Worm (Caenorhabditis elegans) whole organism, L3 larva: ENCODE results near the gene pqn-79.
"Not testable (repeated sequence)": the region's sequence is repeated elsewhere in the genome, so short reads cannot be mapped to it uniquely, and the experiment has no call there.

Experiments
- ZK546.5 ChIP-seq: sonication (generic microtip); optimal IDR thresholded peaks from 2 replicates; lab custom pipeline; 2017; ENCODE audit warnings: missing biosample characterization, missing genetic modification characterization
- aly-2 ChIP-seq: fragments of 150-350 bp; optimal IDR thresholded peaks from 2 replicates; lab custom pipeline; 2014; ENCODE audit warnings: missing biosample characterization, missing genetic modification characterization
- ama-1 ChIP-seq: fragments of 150-350 bp; optimal IDR thresholded peaks from 2 replicates; lab custom pipeline; 2018
- ceh-28 ChIP-seq: fragments of 150-350 bp; optimal IDR thresholded peaks from 2 replicates; lab custom pipeline; 2014; ENCODE audit warnings: missing biosample characterization, missing genetic modification reagents, missing genetic modification characterization
- ceh-82 ChIP-seq: fragments of 150-350 bp; optimal IDR thresholded peaks from 2 replicates; lab custom pipeline; 2014; ENCODE audit warnings: missing biosample characterization, missing genetic modification characterization
- daf-12 ChIP-seq: fragments of 150-350 bp; optimal IDR thresholded peaks from 2 replicates; lab custom pipeline; 2014; ENCODE audit warnings: missing biosample characterization, missing genetic modification reagents, missing genetic modification characterization
- egl-27 ChIP-seq: sonication (generic microtip); optimal IDR thresholded peaks from 4 replicates; lab custom pipeline; 2017; ENCODE audit warnings: missing biosample characterization, missing genetic modification reagents, missing genetic modification characterization
- egl-5 ChIP-seq: fragments of 150-350 bp; optimal IDR thresholded peaks from 2 replicates; lab custom pipeline; 2017; ENCODE audit warnings: missing biosample characterization, missing genetic modification reagents, missing genetic modification characterization, inconsistent platforms
- elt-1 ChIP-seq: fragments of 150-350 bp; optimal IDR thresholded peaks from 2 replicates; lab custom pipeline; 2014; ENCODE audit warnings: missing biosample characterization, missing genetic modification characterization
- elt-2 ChIP-seq: sonication (generic microtip); optimal IDR thresholded peaks from 2 replicates; lab custom pipeline; 2016; ENCODE audit warnings: missing genetic modification reagents, mild to moderate bottlenecking, missing genetic modification characterization, missing compliant biosample characterization
- fkh-10 ChIP-seq: sonication (generic microtip); optimal IDR thresholded peaks from 2 replicates; lab custom pipeline; 2017; ENCODE audit warnings: missing biosample characterization, missing genetic modification reagents, missing genetic modification characterization
- fos-1 ChIP-seq: fragments of 150-350 bp; optimal IDR thresholded peaks from 2 replicates; lab custom pipeline; 2014; ENCODE audit warnings: missing biosample characterization, missing genetic modification characterization
- hmg-11 ChIP-seq: sonication (generic microtip); optimal IDR thresholded peaks from 2 replicates; lab custom pipeline; 2016; ENCODE audit warnings: missing genetic modification characterization, missing compliant biosample characterization
- jun-1 ChIP-seq: fragments of 150-350 bp; optimal IDR thresholded peaks from 2 replicates; lab custom pipeline; 2014; ENCODE audit warnings: missing biosample characterization, missing genetic modification reagents, missing genetic modification characterization
- lin-39 ChIP-seq: fragments of 150-350 bp; optimal IDR thresholded peaks from 2 replicates; lab custom pipeline; 2018; ENCODE audit warnings: missing biosample characterization, missing genetic modification reagents, missing genetic modification characterization
- lsy-12 ChIP-seq: sonication (generic microtip); optimal IDR thresholded peaks from 2 replicates; lab custom pipeline; 2016; ENCODE audit warnings: mild to moderate bottlenecking, missing genetic modification characterization, missing compliant biosample characterization
- mdl-1 ChIP-seq: fragments of 150-350 bp; optimal IDR thresholded peaks from 2 replicates; lab custom pipeline; 2014; ENCODE audit warnings: missing biosample characterization, missing genetic modification characterization
- mml-1 ChIP-seq: fragments of 150-350 bp; sonication (generic microtip); optimal IDR thresholded peaks from 3 replicates; lab custom pipeline; 2014; ENCODE audit warnings: missing biosample characterization, missing genetic modification characterization
- nfya-1 ChIP-seq: sonication (generic microtip); optimal IDR thresholded peaks from 2 replicates; lab custom pipeline; 2017; ENCODE audit warnings: missing genetic modification characterization, mild to moderate bottlenecking, missing compliant biosample characterization, antibody characterized with exemption, moderate library complexity; ENCODE audit not compliant: insufficient read depth
- nhr-11 ChIP-seq: fragments of 150-350 bp; optimal IDR thresholded peaks from 2 replicates; lab custom pipeline; 2014; ENCODE audit warnings: missing biosample characterization, missing genetic modification characterization
- nhr-12 ChIP-seq: fragments of 150-350 bp; optimal IDR thresholded peaks from 2 replicates; lab custom pipeline; 2014; ENCODE audit warnings: missing biosample characterization, missing genetic modification characterization
- nhr-23 ChIP-seq: fragments of 150-350 bp; optimal IDR thresholded peaks from 2 replicates; lab custom pipeline; 2014; ENCODE audit warnings: missing biosample characterization, missing genetic modification reagents, missing genetic modification characterization
- nhr-237 ChIP-seq: fragments of 150-350 bp; optimal IDR thresholded peaks from 2 replicates; lab custom pipeline; 2014; ENCODE audit warnings: missing biosample characterization, missing genetic modification characterization
- nhr-25 ChIP-seq: sonication (generic microtip); optimal IDR thresholded peaks from 2 replicates; lab custom pipeline; 2017; ENCODE audit warnings: missing biosample characterization, missing genetic modification characterization
- nhr-28 ChIP-seq: fragments of 150-350 bp; optimal IDR thresholded peaks from 2 replicates; lab custom pipeline; 2014; ENCODE audit warnings: missing biosample characterization, missing genetic modification characterization
- nhr-43 ChIP-seq: sonication (generic microtip); optimal IDR thresholded peaks from 2 replicates; lab custom pipeline; 2016; ENCODE audit warnings: mild to moderate bottlenecking, missing genetic modification characterization, missing compliant biosample characterization; ENCODE audit not compliant: poor library complexity, severe bottlenecking
- nhr-76 ChIP-seq: fragments of 150-350 bp; sonication (generic microtip); optimal IDR thresholded peaks from 5 replicates; lab custom pipeline; 2014; ENCODE audit warnings: missing biosample characterization, missing genetic modification characterization
- nhr-77 ChIP-seq: fragments of 150-350 bp; optimal IDR thresholded peaks from 2 replicates; lab custom pipeline; 2014; ENCODE audit warnings: missing biosample characterization, missing genetic modification characterization
- pha-4 ChIP-seq: fragments of 150-350 bp; optimal IDR thresholded peaks from 2 replicates; lab custom pipeline; 2014; ENCODE audit warnings: missing biosample characterization, missing genetic modification reagents, missing genetic modification characterization
- pqm-1 ChIP-seq: fragments of 150-350 bp; optimal IDR thresholded peaks from 2 replicates; lab custom pipeline; 2017; ENCODE audit warnings: missing biosample characterization, missing genetic modification characterization, inconsistent platforms
- sea-2 ChIP-seq: fragments of 150-350 bp; sonication (generic microtip); optimal IDR thresholded peaks from 4 replicates; lab custom pipeline; 2014; ENCODE audit warnings: missing biosample characterization, missing genetic modification reagents, missing genetic modification characterization
- skn-1 ChIP-seq: fragments of 150-350 bp; optimal IDR thresholded peaks from 2 replicates; lab custom pipeline; 2014; ENCODE audit warnings: missing biosample characterization, missing genetic modification characterization
- snpc-4 ChIP-seq: fragments of 150-350 bp; optimal IDR thresholded peaks from 2 replicates; lab custom pipeline; 2014; ENCODE audit warnings: missing biosample characterization, missing genetic modification characterization
- unc-39 ChIP-seq: sonication (generic microtip); optimal IDR thresholded peaks from 4 replicates; lab custom pipeline; 2017; ENCODE audit warnings: missing biosample characterization, missing genetic modification characterization
- unc-62 ChIP-seq: fragments of 150-350 bp; sonication (generic microtip); optimal IDR thresholded peaks from 4 replicates; lab custom pipeline; 2014; ENCODE audit warnings: missing biosample characterization, missing genetic modification reagents, missing genetic modification characterization
- ztf-11 ChIP-seq: fragments of 150-350 bp; optimal IDR thresholded peaks from 2 replicates; lab custom pipeline; 2014; ENCODE audit warnings: missing biosample characterization, missing genetic modification characterization
- ztf-4 ChIP-seq: fragments of 150-350 bp; optimal IDR thresholded peaks from 2 replicates; lab custom pipeline; 2014; ENCODE audit warnings: missing biosample characterization, missing genetic modification characterization

pqn-79 gene

ce11 chrIV:15594935-15595620 is at the start of gene pqn-79, which contains the start of gene pqn-78:
Gene pqn-79 (plus strand): TSS chrIV:15595570.
Gene pqn-78 (minus strand): TSS chrIV:15595035.
- TF ChIP-seq hmg-11 (tag; lab: Kevin White, UChicago); unc-62 (GFP tag; lab: Kevin White, UChicago); snpc-4 (tag; lab: Kevin White, UChicago): not testable (repeated sequence)

ce11 chrIV:15554771-15555170 is 40.6 kb upstream of the pqn-79 start:
- TF ChIP-seq fos-1: no peak
- no peak for TF ChIP-seq ztf-4 (tag; lab: Kevin White, UChicago)
- no peak for TF ChIP-seq nhr-25 (tag; lab: Kevin White, UChicago)

- TF ChIP-seq pha-4 (tag; lab: Kevin White, UChicago) (no peak), nfya-1 (tag; lab: Kevin White, UChicago) (peak; percentile 71), nhr-76 (tag; lab: Kevin White, UChicago) (no peak), fkh-10 (GFP tag; lab: Kevin White, UChicago) (no peak), ceh-28 (tag; lab: Kevin White, UChicago) (peak; percentile 59), nhr-77 (tag; lab: Kevin White, UChicago) (no peak), nhr-25 (tag; lab: Kevin White, UChicago) (no peak), lin-39 (no peak), hmg-11 (tag; lab: Kevin White, UChicago) (no peak), aly-2 (tag; lab: Kevin White, UChicago) (no peak), nhr-28 (tag; lab: Kevin White, UChicago) (no peak), elt-2 (peak; percentile 83), nhr-43 (tag; lab: Kevin White, UChicago) (no peak), pqm-1 (tag; lab: Kevin White, UChicago) (peak; percentile 26)
Observed at ce11 chrIV:15559065-15559464, 36.3 kb upstream of the pqn-79 start.

ce11 chrIV:15561223-15561656 is 34.1 kb upstream of the pqn-79 start:
- no peak for TF ChIP-seq pqm-1 (tag; lab: Kevin White, UChicago)
- peak; percentile 86 for TF ChIP-seq ceh-28 (tag; lab: Kevin White, UChicago)
- peak; percentile 2 for TF ChIP-seq snpc-4 (tag; lab: Kevin White, UChicago)
- TF ChIP-seq nfya-1 (tag; lab: Kevin White, UChicago): peak; percentile 92
- no peak for TF ChIP-seq nhr-12 (tag; lab: Kevin White, UChicago)
- TF ChIP-seq hmg-11 (tag; lab: Kevin White, UChicago): peak; percentile 80
- peak; percentile 77 for TF ChIP-seq pha-4 (tag; lab: Kevin White, UChicago)
- TF ChIP-seq egl-27 (tag; lab: Kevin White, UChicago): no peak
- peak; percentile 20 for TF ChIP-seq jun-1 (tag; lab: Kevin White, UChicago)
- TF ChIP-seq skn-1 (tag; lab: Kevin White, UChicago): peak; percentile 65
- peak; percentile 34 for TF ChIP-seq fkh-10 (GFP tag; lab: Kevin White, UChicago)
- TF ChIP-seq unc-39 (tag; lab: Kevin White, UChicago): no peak

- TF ChIP-seq fkh-10 (GFP tag; lab: Kevin White, UChicago) (no peak), nfya-1 (tag; lab: Kevin White, UChicago) (no peak), daf-12 (tag; lab: Kevin White, UChicago) (no peak), nhr-12 (tag; lab: Kevin White, UChicago) (no peak), ZK546.5 (tag; lab: Kevin White, UChicago) (no peak)
Observed at ce11 chrIV:15564327-15564726, 31.0 kb upstream of the pqn-79 start, which contains the start of gene Y105C5A.1. Gene Y105C5A.1 (minus strand): TSS chrIV:15564427.

- TF ChIP-seq mml-1 (tag; lab: Kevin White, UChicago) (no peak), unc-39 (tag; lab: Kevin White, UChicago) (no peak), mdl-1 (peak; percentile 15), egl-5 (tag; lab: Kevin White, UChicago) (peak; percentile 85), sea-2 (GFP tag; lab: Kevin White, UChicago) (no peak), nhr-76 (tag; lab: Kevin White, UChicago) (no peak), ztf-11 (tag; lab: Kevin White, UChicago) (no peak), egl-27 (tag; lab: Kevin White, UChicago) (peak; percentile 17), nhr-11 (tag; lab: Kevin White, UChicago) (no peak), nhr-12 (tag; lab: Kevin White, UChicago) (no peak), nhr-237 (no peak), fos-1 (no peak), elt-2 (peak; percentile 70), skn-1 (tag; lab: Kevin White, UChicago) (peak; percentile 30), ceh-82 (peak; percentile 7), lsy-12 (tag; lab: Kevin White, UChicago) (peak; percentile 98), ama-1 (peak; percentile 7), nhr-77 (tag; lab: Kevin White, UChicago) (no peak), nhr-23 (tag; lab: Kevin White, UChicago) (peak; percentile 85), fkh-10 (GFP tag; lab: Kevin White, UChicago) (peak; percentile 8), elt-1 (tag; lab: Kevin White, UChicago) (peak; percentile 24), unc-62 (GFP tag; lab: Kevin White, UChicago) (peak; percentile 60), pqm-1 (tag; lab: Kevin White, UChicago) (peak; percentile 0), nhr-43 (tag; lab: Kevin White, UChicago) (peak; percentile 88), snpc-4 (tag; lab: Kevin White, UChicago) (peak; percentile 51), jun-1 (tag; lab: Kevin White, UChicago) (peak; percentile 83)
Observed at ce11 chrIV:15570770-15571169, 24.6 kb upstream of the pqn-79 start.
